Worm (Caenorhabditis elegans) whole organism, L2 larva: ENCODE results near the gene ctps-1.

Experiments
- F13H6.1 ChIP-seq: sonication (generic microtip); optimal IDR thresholded peaks from 2 replicates; lab custom pipeline; 2016; ENCODE audit warnings: missing genetic modification characterization, missing compliant biosample characterization
- R02D3.7 ChIP-seq: fragments of 150-350 bp; optimal IDR thresholded peaks from 2 replicates; lab custom pipeline; 2014; ENCODE audit warnings: missing biosample characterization, missing genetic modification characterization
- Y55F3AM.14 ChIP-seq: fragments of 200-800 bp; sonication (Bioruptor generic); optimal IDR thresholded peaks from 2 replicates; lab custom pipeline; 2018; ENCODE audit warnings: mild to moderate bottlenecking, missing genetic modification characterization, missing compliant biosample characterization
- ZK546.5 ChIP-seq: sonication (generic microtip); optimal IDR thresholded peaks from 2 replicates; lab custom pipeline; 2017; ENCODE audit warnings: missing biosample characterization, missing genetic modification characterization
- alr-1 ChIP-seq: fragments of 150-350 bp; optimal IDR thresholded peaks from 2 replicates; lab custom pipeline; 2014; ENCODE audit warnings: missing biosample characterization, missing genetic modification characterization
- aly-2 ChIP-seq: fragments of 150-350 bp; optimal IDR thresholded peaks from 2 replicates; lab custom pipeline; 2014; ENCODE audit warnings: missing biosample characterization, missing genetic modification characterization
- ama-1 ChIP-seq: fragments of 150-350 bp; optimal IDR thresholded peaks from 2 replicates; lab custom pipeline; 2018; ENCODE audit warnings: inconsistent platforms
- blmp-1 ChIP-seq: sonication (generic microtip); optimal IDR thresholded peaks from 2 replicates; lab custom pipeline; 2017; ENCODE audit warnings: missing genetic modification characterization, mild to moderate bottlenecking, missing compliant biosample characterization, antibody characterized with exemption, moderate library complexity; ENCODE audit not compliant: insufficient read depth
- ceh-16 ChIP-seq: fragments of 150-350 bp; optimal IDR thresholded peaks from 2 replicates; lab custom pipeline; 2014; ENCODE audit warnings: missing biosample characterization, missing genetic modification characterization
- crh-2 ChIP-seq: sonication (generic microtip); optimal IDR thresholded peaks from 2 replicates; lab custom pipeline; 2017; ENCODE audit warnings: missing biosample characterization, missing genetic modification characterization
- dmd-4 ChIP-seq: sonication (generic microtip); optimal IDR thresholded peaks from 2 replicates; lab custom pipeline; 2017; ENCODE audit warnings: missing biosample characterization, missing genetic modification characterization
- egl-27 ChIP-seq: sonication (generic microtip); optimal IDR thresholded peaks from 3 replicates; lab custom pipeline; 2017; ENCODE audit warnings: missing biosample characterization, missing genetic modification reagents, missing genetic modification characterization
- elt-1 ChIP-seq: fragments of 150-350 bp; optimal IDR thresholded peaks from 2 replicates; lab custom pipeline; 2014; ENCODE audit warnings: missing biosample characterization, missing genetic modification characterization
- fos-1 ChIP-seq: fragments of 150-350 bp; optimal IDR thresholded peaks from 2 replicates; lab custom pipeline; 2014; ENCODE audit warnings: missing biosample characterization, missing genetic modification characterization
- gmeb-1 ChIP-seq: fragments of 150-350 bp; optimal IDR thresholded peaks from 2 replicates; lab custom pipeline; 2014; ENCODE audit warnings: missing biosample characterization, missing genetic modification characterization
- lin-13 ChIP-seq: fragments of 150-350 bp; optimal IDR thresholded peaks from 2 replicates; lab custom pipeline; 2014; ENCODE audit warnings: missing biosample characterization, missing genetic modification reagents, missing genetic modification characterization
- lin-39 ChIP-seq: fragments of 150-350 bp; optimal IDR thresholded peaks from 2 replicates; lab custom pipeline; 2014; ENCODE audit warnings: missing biosample characterization, missing genetic modification reagents, missing genetic modification characterization
- lsy-2 ChIP-seq, 2 experiments: fragments of 150-350 bp in 1 of 2; sonication (generic microtip) in 1 of 2; optimal IDR thresholded peaks; 2 replicates each; lab custom pipeline; 2014 to 2017; ENCODE audit warnings: missing biosample characterization in 2 of 2, missing genetic modification characterization in 2 of 2
- mdl-1 ChIP-seq, 2 experiments: fragments of 150-350 bp in 1 of 2; sonication (generic microtip) in 1 of 2; optimal IDR thresholded peaks; 2 replicates each; lab custom pipeline; 2017; ENCODE audit warnings: missing biosample characterization in 2 of 2, missing genetic modification characterization in 2 of 2
- nhr-11 ChIP-seq: fragments of 150-350 bp; optimal IDR thresholded peaks from 2 replicates; lab custom pipeline; 2014; ENCODE audit warnings: missing biosample characterization, missing genetic modification characterization
- nhr-12 ChIP-seq: fragments of 150-350 bp; optimal IDR thresholded peaks from 2 replicates; lab custom pipeline; 2014; ENCODE audit warnings: missing biosample characterization, missing genetic modification characterization
- nhr-129 ChIP-seq: fragments of 150-350 bp; optimal IDR thresholded peaks from 2 replicates; lab custom pipeline; 2014; ENCODE audit warnings: missing biosample characterization, missing genetic modification characterization
- nhr-21 ChIP-seq: fragments of 150-350 bp; optimal IDR thresholded peaks from 2 replicates; lab custom pipeline; 2014; ENCODE audit warnings: missing biosample characterization, missing genetic modification characterization
- nhr-23 ChIP-seq: fragments of 150-350 bp; optimal IDR thresholded peaks from 2 replicates; lab custom pipeline; 2014; ENCODE audit warnings: missing biosample characterization, missing genetic modification reagents, missing genetic modification characterization
- nhr-25 ChIP-seq: fragments of 150-350 bp; sonication (generic microtip); optimal IDR thresholded peaks from 3 replicates; lab custom pipeline; 2014; ENCODE audit warnings: missing biosample characterization, missing genetic modification characterization
- nhr-6 ChIP-seq: fragments of 150-350 bp; optimal IDR thresholded peaks from 2 replicates; lab custom pipeline; 2014; ENCODE audit warnings: missing biosample characterization, missing genetic modification characterization
- nhr-77 ChIP-seq: fragments of 150-350 bp; optimal IDR thresholded peaks from 2 replicates; lab custom pipeline; 2014; ENCODE audit warnings: missing biosample characterization, missing genetic modification characterization
- sma-9 ChIP-seq, 2 experiments: fragments of 150-350 bp in 1 of 2; sonication (generic microtip) in 1 of 2; optimal IDR thresholded peaks; 2 replicates each; lab custom pipeline; 2014 to 2016; ENCODE audit warnings: missing genetic modification characterization in 2 of 2, mild to moderate bottlenecking in 1 of 2, missing biosample characterization in 1 of 2, missing compliant biosample characterization in 1 of 2, missing genetic modification reagents in 1 of 2, moderate library complexity in 1 of 2
- snpc-4 ChIP-seq: fragments of 150-350 bp; optimal IDR thresholded peaks from 2 replicates; lab custom pipeline; 2014; ENCODE audit warnings: missing biosample characterization, missing genetic modification characterization
- unc-55 ChIP-seq: fragments of 150-350 bp; sonication (generic microtip); optimal IDR thresholded peaks from 3 replicates; lab custom pipeline; 2014; ENCODE audit warnings: missing biosample characterization, missing genetic modification reagents, missing genetic modification characterization
- unc-62 ChIP-seq: fragments of 150-350 bp; optimal IDR thresholded peaks from 2 replicates; lab custom pipeline; 2014; ENCODE audit warnings: missing biosample characterization, missing genetic modification reagents, missing genetic modification characterization
- ztf-1 ChIP-seq: fragments of 200-800 bp; sonication (Bioruptor generic); conservative IDR thresholded peaks from 2 replicates; pipeline ENCODE4 v1.3.6; 2022; ENCODE audit warnings: missing genetic modification characterization, missing compliant biosample characterization

Gene ctps-1

DNA sequence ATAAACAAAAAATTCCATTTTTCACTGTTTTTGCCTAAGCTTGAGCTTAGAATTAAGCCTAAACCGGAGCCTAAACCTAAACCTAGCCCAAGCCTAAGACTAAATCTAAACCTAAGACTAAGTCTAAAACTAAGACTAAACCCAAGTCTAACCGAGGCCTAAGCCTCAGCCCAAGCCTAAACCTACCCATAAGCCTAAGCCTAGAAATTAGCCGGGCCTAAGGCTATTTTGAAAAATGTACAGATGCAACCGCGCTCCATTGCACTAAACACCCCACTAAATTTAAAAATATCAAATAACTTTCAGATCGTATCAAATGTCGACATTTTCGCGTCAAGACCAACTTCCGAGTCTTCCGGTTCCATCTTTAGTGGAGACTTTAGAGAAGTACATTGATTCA, 20.6 kb downstream of the ctps-1 start, which contains the start of gene T20B3.1:
Gene T20B3.1, plus strand, starts transcription at position 301 of the 400 bp plus-strand sequence.
- TF ChIP-seq snpc-4 (no peak), egl-27 (tag; lab: Kevin White, UChicago) (no peak), unc-62 (no peak), sma-9 (GFP tag; optimal IDR thresholded peaks at IDR 0.05; lab: Kevin White, UChicago) (no peak), sma-9 (tag; optimal IDR thresholded peaks at IDR 0.05; lab: Kevin White, UChicago) (no peak)

DNA sequence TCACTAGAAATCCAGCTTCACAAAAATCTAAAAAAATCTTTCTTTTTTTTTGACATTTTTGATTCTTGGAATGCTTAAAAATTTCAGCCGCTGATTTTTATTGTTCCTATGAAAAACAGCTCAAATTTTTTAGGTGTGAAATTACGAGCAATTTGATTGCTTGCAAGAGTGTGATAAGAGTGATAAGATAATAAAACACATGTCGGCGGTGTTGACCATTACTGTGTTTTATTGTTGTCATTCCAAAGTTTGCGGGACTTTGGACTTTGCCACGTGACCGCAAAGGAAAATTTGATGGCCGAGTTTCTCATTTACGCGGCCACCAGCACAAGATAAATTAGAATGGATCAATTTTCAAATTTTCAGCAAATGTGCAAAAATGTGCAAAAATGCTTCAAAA, 22.0 kb downstream of the ctps-1 start:
- TF ChIP-seq sma-9 (GFP tag; optimal IDR thresholded peaks at IDR 0.05; lab: Kevin White, UChicago) (peak; percentile 29), sma-9 (tag; optimal IDR thresholded peaks at IDR 0.05; lab: Kevin White, UChicago) (no peak), nhr-11 (no peak), ceh-16 (tag; lab: Kevin White, UChicago) (no peak), fos-1 (peak; percentile 42), alr-1 (tag; lab: Kevin White, UChicago) (no peak), blmp-1 (tag; lab: Kevin White, UChicago) (no peak), gmeb-1 (tag; lab: Kevin White, UChicago) (peak; percentile 45)

- TF ChIP-seq ama-1 (lab: Kevin White, UChicago), result no peak
- TF ChIP-seq unc-55, result peak; percentile 39
Observed at ce11 chrV:16821270-16821737, 26.6 kb downstream of the ctps-1 start, which contains the start of gene T20B3.14. T20B3.14 (minus strand) TSS chrV:16821320.

DNA sequence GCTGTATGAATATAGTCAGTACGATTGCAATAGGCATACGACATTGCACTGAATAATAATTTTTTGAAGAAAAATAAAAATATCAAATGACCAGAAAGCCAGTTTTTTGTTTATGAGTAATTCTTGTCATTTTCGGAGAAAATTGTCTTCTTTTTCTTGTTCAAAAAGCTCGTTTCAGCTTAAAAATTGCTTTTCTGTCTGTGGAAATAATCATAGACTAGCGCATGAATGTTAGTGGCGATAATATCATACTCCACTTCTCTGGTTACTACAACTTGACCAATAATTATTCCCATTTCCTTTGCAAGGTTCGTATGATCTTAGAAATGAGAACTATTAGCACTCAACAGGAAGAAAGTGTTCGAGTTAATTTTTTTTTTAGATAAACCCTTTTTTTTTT, 32.8 kb downstream of the ctps-1 start, which contains the start of gene srh-216:
Gene srh-216, minus strand, starts transcription at position 101 of the 400 bp plus-strand sequence.
- TF ChIP-seq crh-2 (tag; lab: Kevin White, UChicago) (no peak), nhr-25 (tag; lab: Kevin White, UChicago) (no peak), lin-13 (GFP tag; lab: Kevin White, UChicago) (no peak), nhr-12 (tag; lab: Kevin White, UChicago) (no peak), lin-39 (tag; lab: Kevin White, UChicago) (no peak), egl-27 (tag; lab: Kevin White, UChicago) (no peak), nhr-6 (tag; lab: Kevin White, UChicago) (no peak), mdl-1 (tag; optimal IDR thresholded peaks at IDR 0.05; lab: Kevin White, UChicago) (no peak), nhr-11 (no peak), unc-62 (no peak)

DNA sequence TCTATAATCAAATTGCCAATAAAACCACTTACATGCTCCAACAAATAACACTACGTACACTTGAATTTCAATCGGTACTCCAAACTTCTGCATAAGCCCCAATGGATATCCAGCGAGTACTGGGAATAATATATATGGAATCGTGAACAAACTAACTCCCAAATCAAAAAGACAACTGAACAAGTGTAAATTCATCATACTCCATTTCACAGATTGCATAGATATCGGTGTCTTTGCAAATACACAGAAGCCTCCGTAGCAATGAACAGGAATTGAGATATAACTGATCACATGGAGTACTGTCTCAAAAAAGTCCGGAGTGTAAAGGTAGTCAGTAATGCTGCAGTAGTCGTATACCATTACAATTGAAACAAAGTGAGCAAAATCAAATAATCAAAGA, 34.7 kb downstream of the ctps-1 start, which contains the start of gene srh-214:
Gene srh-214, minus strand, starts transcription at position 360 of the 400 bp plus-strand sequence.
- TF ChIP-seq nhr-11 (no peak), nhr-25 (tag; lab: Kevin White, UChicago) (no peak), nhr-23 (tag; lab: Kevin White, UChicago) (no peak), F13H6.1 (tag; lab: Kevin White, UChicago) (no peak), unc-62 (no peak), snpc-4 (no peak), Y55F3AM.14 (GFP tag; lab: Kevin White, UChicago) (no peak), nhr-129 (no peak), lsy-2 (tag; optimal IDR thresholded peaks at IDR 0.05; lab: Kevin White, UChicago) (no peak), nhr-21 (tag; lab: Kevin White, UChicago) (no peak)

ce11 chrV:16831310-16831709, 36.6 kb downstream of the ctps-1 start:
- no peak for TF ChIP-seq R02D3.7 (tag; lab: Kevin White, UChicago)
- no peak for TF ChIP-seq nhr-23 (tag; lab: Kevin White, UChicago)
- no peak for TF ChIP-seq ceh-16 (tag; lab: Kevin White, UChicago)
- no peak for TF ChIP-seq lsy-2 (tag; optimal IDR thresholded peaks at IDR 0.05; lab: Kevin White, UChicago)
- no peak for TF ChIP-seq dmd-4
- no peak for TF ChIP-seq nhr-77 (tag; lab: Kevin White, UChicago)
- TF ChIP-seq sma-9 (GFP tag; optimal IDR thresholded peaks at IDR 0.05; lab: Kevin White, UChicago), result no peak
- no peak for TF ChIP-seq sma-9 (tag; optimal IDR thresholded peaks at IDR 0.05; lab: Kevin White, UChicago)
- no peak for TF ChIP-seq lin-13 (GFP tag; lab: Kevin White, UChicago)
- no peak for TF ChIP-seq F13H6.1 (tag; lab: Kevin White, UChicago)
- no peak for TF ChIP-seq nhr-11
- TF ChIP-seq ZK546.5 (tag; lab: Kevin White, UChicago), result no peak
- TF ChIP-seq elt-1 (tag; lab: Kevin White, UChicago), result no peak
- TF ChIP-seq nhr-25 (tag; lab: Kevin White, UChicago), result no peak
- no peak for TF ChIP-seq ztf-1 (GFP tag; lab: Robert Waterston, UW)
- TF ChIP-seq aly-2 (tag; lab: Kevin White, UChicago), result no peak
